Worm (Caenorhabditis elegans) whole organism, L4 larva: ENCODE measurements around the gene W08F4.10.

ENCODE experiments used
- F49E8.2 ChIP-seq: sonication (generic microtip); optimal IDR thresholded peaks from 2 replicates; lab custom pipeline; 2016; ENCODE audit warnings: missing compliant biosample characterization, mild to moderate bottlenecking, missing genetic modification characterization, borderline replicate concordance
- R02D3.7 ChIP-seq: fragments of 150-350 bp; sonication (generic microtip); optimal IDR thresholded peaks from 3 replicates; lab custom pipeline; 2014; ENCODE audit warnings: missing biosample characterization, missing genetic modification characterization
- aly-2 ChIP-seq: sonication (generic microtip); optimal IDR thresholded peaks from 2 replicates; lab custom pipeline; 2018; ENCODE audit warnings: missing biosample characterization, missing genetic modification characterization
- fos-1 ChIP-seq: fragments of 150-350 bp; optimal IDR thresholded peaks from 2 replicates; lab custom pipeline; 2014; ENCODE audit warnings: missing biosample characterization, missing genetic modification characterization
- lin-1 ChIP-seq: fragments of 200-800 bp; sonication (Bioruptor generic); IDR thresholded peaks from 2 replicates; pipeline ENCODE4 v1.3.6; 2022; ENCODE audit warnings: missing genetic modification reagents, missing genetic modification characterization, missing compliant biosample characterization
- mdl-1 ChIP-seq, 2 experiments: fragments of 150-350 bp in 1 of 2; sonication (generic microtip) in 1 of 2; optimal IDR thresholded peaks; 2 replicates each; lab custom pipeline; 2014 to 2017; ENCODE audit warnings: missing biosample characterization in 2 of 2, missing genetic modification characterization in 2 of 2
- nhr-237 ChIP-seq: sonication (generic microtip); optimal IDR thresholded peaks from 2 replicates; lab custom pipeline; 2017; ENCODE audit warnings: missing biosample characterization, missing genetic modification characterization
- pha-4 ChIP-seq, 2 experiments: fragments of 150-350 bp in 1 of 2; fragments of 200-800 bp in 1 of 2; sonication (Bioruptor generic) in 1 of 2; IDR thresholded peaks in 1 of 2; optimal IDR thresholded peaks in 1 of 2; 2 replicates each; pipeline versions ENCODE4 v1.3.6 to Lab custom; 2014 to 2022; ENCODE audit warnings: missing genetic modification characterization in 2 of 2, missing genetic modification reagents in 2 of 2, missing biosample characterization in 1 of 2, missing compliant biosample characterization in 1 of 2

DNA sequence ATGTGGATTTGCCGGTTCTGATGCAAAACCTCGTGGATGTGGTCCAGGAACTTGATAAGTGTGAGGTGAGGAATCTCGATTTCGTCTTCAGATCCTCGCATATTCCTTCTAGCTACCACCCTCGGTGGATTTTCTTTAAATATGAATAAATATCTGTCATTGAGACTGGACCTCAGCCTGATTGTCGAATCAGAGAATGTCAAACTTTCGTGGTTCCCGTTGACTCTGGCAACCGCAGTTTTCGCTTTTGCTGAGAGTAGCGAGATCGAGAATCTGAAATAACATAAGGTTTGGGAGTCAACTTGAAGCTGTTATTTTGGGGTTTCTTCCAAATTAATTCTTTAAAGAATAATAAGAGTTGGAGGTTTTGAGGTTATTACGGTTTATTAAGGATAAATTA lies 8.4 kb downstream of the W08F4.10 start, which contains the start of gene fbxb-14:
- no peak for TF ChIP-seq lin-1 (GFP tag; lab: Robert Waterston, UW)
- no peak for TF ChIP-seq aly-2 (tag; lab: Kevin White, UChicago)
- no peak for TF ChIP-seq R02D3.7 (tag; lab: Kevin White, UChicago)
- no peak for TF ChIP-seq nhr-237 (tag; lab: Kevin White, UChicago)
- no peak for TF ChIP-seq F49E8.2 (tag; lab: Kevin White, UChicago)
- no peak for TF ChIP-seq pha-4 (GFP tag; IDR thresholded peaks at IDR 0.05; lab: Robert Waterston, UW)
- TF ChIP-seq pha-4 (tag; optimal IDR thresholded peaks at IDR 0.05; lab: Kevin White, UChicago) = no peak
- TF ChIP-seq mdl-1 (tag; optimal IDR thresholded peaks at IDR 0.05; lab: Kevin White, UChicago) = no peak
- no peak for TF ChIP-seq fos-1 (tag; lab: Kevin White, UChicago)
